Worm (Caenorhabditis elegans) whole organism, early embryonic: ENCODE measurements around the gene nspg-10.

Source experiments
- B0310.2 ChIP-seq: sonication (generic microtip); optimal IDR thresholded peaks from 2 replicates; lab custom pipeline; 2016; ENCODE audit warnings: mild to moderate bottlenecking, missing genetic modification characterization, missing compliant biosample characterization
- F13C5.2 ChIP-seq: sonication (generic microtip); optimal IDR thresholded peaks from 2 replicates; lab custom pipeline; 2017; ENCODE audit warnings: mild to moderate bottlenecking, missing genetic modification characterization, inconsistent platforms, missing compliant biosample characterization
- aly-1 ChIP-seq: sonication (generic microtip); optimal IDR thresholded peaks from 2 replicates; lab custom pipeline; 2016; ENCODE audit warnings: missing genetic modification characterization, missing compliant biosample characterization
- ama-1 ChIP-seq: fragments of 150-350 bp; optimal IDR thresholded peaks from 2 replicates; lab custom pipeline; 2014
- ceh-13 ChIP-seq: fragments of 200-800 bp; sonication (Bioruptor generic); optimal IDR thresholded peaks from 2 replicates; lab custom pipeline; 2018; ENCODE audit warnings: mild to moderate bottlenecking, missing genetic modification characterization, missing compliant biosample characterization
- ceh-36 ChIP-seq: sonication (generic microtip); optimal IDR thresholded peaks from 2 replicates; lab custom pipeline; 2016; ENCODE audit warnings: missing genetic modification characterization, inconsistent platforms, missing compliant biosample characterization
- ets-7 ChIP-seq: sonication (generic microtip); optimal IDR thresholded peaks from 2 replicates; lab custom pipeline; 2016; ENCODE audit warnings: missing genotype, missing genetic modification characterization, missing compliant biosample characterization
- flt-1 ChIP-seq: fragments of 200-800 bp; sonication (Bioruptor generic); IDR thresholded peaks from 2 replicates; pipeline ENCODE4 v1.3.6; 2022; ENCODE audit warnings: missing genetic modification characterization, missing compliant biosample characterization
- hmbx-1 ChIP-seq: sonication (generic microtip); optimal IDR thresholded peaks from 2 replicates; lab custom pipeline; 2016; ENCODE audit warnings: mild to moderate bottlenecking, missing genetic modification characterization, missing compliant biosample characterization
- hmg-4 ChIP-seq: fragments of 200-800 bp; sonication (Bioruptor generic); optimal IDR thresholded peaks from 2 replicates; lab custom pipeline; 2018; ENCODE audit warnings: mild to moderate bottlenecking, missing genetic modification characterization, missing compliant biosample characterization
- scrt-1 ChIP-seq: fragments of 200-800 bp; sonication (Bioruptor generic); IDR thresholded peaks from 2 replicates; pipeline ENCODE4 v1.3.6; 2022; ENCODE audit warnings: missing genetic modification characterization, missing compliant biosample characterization
- sea-1 ChIP-seq: fragments of 200-800 bp; sonication (Bioruptor generic); conservative IDR thresholded peaks from 2 replicates; pipeline ENCODE4 v1.3.6; 2022; ENCODE audit warnings: missing genetic modification characterization, missing compliant biosample characterization
- tbx-11 ChIP-seq: fragments of 200-800 bp; sonication (Bioruptor generic); IDR thresholded peaks from 2 replicates; pipeline ENCODE4 v1.3.6; 2022; ENCODE audit warnings: missing genetic modification characterization, missing compliant biosample characterization

DNA sequence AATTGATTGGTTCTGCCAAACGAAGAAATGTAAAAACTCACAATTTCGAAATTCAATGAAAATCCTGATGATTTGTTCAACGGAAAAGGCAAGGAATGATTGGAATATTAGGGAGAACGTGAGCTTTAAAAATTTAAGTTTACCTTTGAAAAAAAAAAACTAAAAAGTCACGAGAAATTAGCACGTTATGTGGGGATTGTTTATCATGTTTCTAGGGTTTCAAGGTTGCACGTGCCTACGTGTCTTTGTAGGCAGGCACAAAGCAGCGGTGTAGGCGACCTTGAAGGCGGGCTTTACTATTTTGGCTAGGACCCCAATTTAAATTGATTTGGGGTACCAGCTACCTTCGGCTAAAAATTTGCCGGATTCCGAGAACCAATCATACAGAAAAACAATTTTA, 38.2 kb upstream of the nspg-10 start, which contains the start of gene F28E10.4:
- TF ChIP-seq hmg-4 (GFP tag; lab: Kevin White, UChicago) (no peak), sea-1 (GFP tag; lab: Robert Waterston, UW) (no peak), B0310.2 (tag; lab: Kevin White, UChicago) (no peak), ets-7 (tag; lab: Kevin White, UChicago) (no peak), ceh-13 (GFP tag; lab: Kevin White, UChicago) (no peak), ama-1 (no peak), F13C5.2 (no peak), hmbx-1 (tag; lab: Kevin White, UChicago) (no peak), aly-1 (tag; lab: Kevin White, UChicago) (no peak), tbx-11 (no peak), ceh-36 (tag; lab: Kevin White, UChicago) (no peak), flt-1 (GFP tag; lab: Robert Waterston, UW) (no peak), scrt-1 (no peak)
